Fruit fly (Drosophila melanogaster): ENCODE data around the gene Pus7.
A peak's percentile ranks its signal among the peaks of the same experiment; 100 is the strongest.

Pus7 gene

dm6 chr3L:8527829-8528228 lies 18.0 kb downstream of the Pus7 start:
- TF ChIP-seq noc (tag; optimal IDR thresholded peaks at IDR 0.05) = no peak

- TF ChIP-seq noc (tag; optimal IDR thresholded peaks at IDR 0.05) = no peak
These were observed 18.7 kb downstream of the Pus7 start for dm6 chr3L:8528546-8528945.

dm6 chr3L:8529701-8530100 lies 19.9 kb downstream of the Pus7 start:
- TF ChIP-seq noc (tag; optimal IDR thresholded peaks at IDR 0.05) = no peak

dm6 chr3L:8534386-8535306 lies 24.8 kb downstream of the Pus7 start, which contains the start of gene ergic53:
Gene ergic53 (plus strand): TSS chr3L:8534977.
- TF ChIP-seq noc (tag; optimal IDR thresholded peaks at IDR 0.05) = peak; percentile 25

dm6 chr3L:8536387-8536786 lies 26.6 kb downstream of the Pus7 start:
- no peak for TF ChIP-seq noc (tag; optimal IDR thresholded peaks at IDR 0.05)

dm6 chr3L:8538355-8538754 lies 28.6 kb downstream of the Pus7 start:
- TF ChIP-seq noc (tag; optimal IDR thresholded peaks at IDR 0.05) = no peak

dm6 chr3L:8540509-8540908 lies 30.7 kb downstream of the Pus7 start:
- no peak for TF ChIP-seq noc (tag; optimal IDR thresholded peaks at IDR 0.05)

- no peak for TF ChIP-seq noc (tag; optimal IDR thresholded peaks at IDR 0.05)
These were observed 31.9 kb downstream of the Pus7 start for dm6 chr3L:8541669-8542068.

- TF ChIP-seq noc (tag; optimal IDR thresholded peaks at IDR 0.05) = no peak
These were observed 32.4 kb downstream of the Pus7 start for dm6 chr3L:8542213-8542612.

- no peak for TF ChIP-seq noc (tag; optimal IDR thresholded peaks at IDR 0.05)
These were observed 34.1 kb downstream of the Pus7 start for dm6 chr3L:8543866-8544265.

- no peak for TF ChIP-seq noc (tag; optimal IDR thresholded peaks at IDR 0.05)
These were observed 34.9 kb downstream of the Pus7 start, which contains the start of gene rhea for dm6 chr3L:8544710-8545109. Gene rhea (plus strand): TSS chr3L:8545001.

- TF ChIP-seq noc (tag; optimal IDR thresholded peaks at IDR 0.05) = peak; percentile 10
These were observed 35.7 kb downstream of the Pus7 start for dm6 chr3L:8545473-8545872.

dm6 chr3L:8546355-8546771 lies 36.6 kb downstream of the Pus7 start:
- TF ChIP-seq noc (tag; optimal IDR thresholded peaks at IDR 0.05) = peak; percentile 37

dm6 chr3L:8547104-8547523 lies 37.3 kb downstream of the Pus7 start:
- peak; percentile 88 for TF ChIP-seq noc (tag; optimal IDR thresholded peaks at IDR 0.05)

dm6 chr3L:8549183-8549890 lies 39.5 kb downstream of the Pus7 start:
- no peak for TF ChIP-seq noc (tag; optimal IDR thresholded peaks at IDR 0.05)

- TF ChIP-seq noc (tag; optimal IDR thresholded peaks at IDR 0.05) = no peak
These were observed 41.0 kb downstream of the Pus7 start for dm6 chr3L:8550836-8551235.

dm6 chr3L:8553125-8553524 lies 43.3 kb downstream of the Pus7 start:
- TF ChIP-seq noc (tag; optimal IDR thresholded peaks at IDR 0.05) = peak; percentile 22

Data from whole organism, larva.